Worm (Caenorhabditis elegans) whole organism, young adult: ENCODE data around the gene imb-2.
A peak's percentile ranks its signal among the peaks of the same experiment; 100 is the strongest.

Experiments
- B0261.1 ChIP-seq: sonication (generic microtip); optimal IDR thresholded peaks from 2 replicates; lab custom pipeline; 2016; ENCODE audit warnings: mild to moderate bottlenecking, missing genetic modification characterization, moderate library complexity, missing compliant biosample characterization
- D2030.7 ChIP-seq: fragments of 200-800 bp; sonication (Bioruptor generic); IDR thresholded peaks from 2 replicates; pipeline ENCODE4 v1.3.6; 2022; ENCODE audit warnings: missing genetic modification reagents, missing genetic modification characterization, missing compliant biosample characterization
- F49E8.2 ChIP-seq: sonication (generic microtip); optimal IDR thresholded peaks from 3 replicates; lab custom pipeline; 2017; ENCODE audit warnings: missing genetic modification characterization, mild to moderate bottlenecking, missing compliant biosample characterization, antibody characterized with exemption, moderate library complexity; ENCODE audit not compliant: insufficient read depth
- F52B5.7 ChIP-seq: sonication (generic microtip); optimal IDR thresholded peaks from 2 replicates; lab custom pipeline; 2016; ENCODE audit warnings: mild to moderate bottlenecking, missing genetic modification characterization, missing compliant biosample characterization
- F57A8.1 ChIP-seq: fragments of 200-800 bp; sonication (Bioruptor generic); optimal IDR thresholded peaks from 2 replicates; lab custom pipeline; 2018; ENCODE audit warnings: mild to moderate bottlenecking, missing genetic modification characterization, moderate library complexity, missing compliant biosample characterization
- K11D2.4 ChIP-seq: fragments of 200-800 bp; sonication (Bioruptor generic); IDR thresholded peaks from 2 replicates; pipeline ENCODE4 v1.3.6; 2022; ENCODE audit warnings: missing genetic modification reagents, missing genetic modification characterization, missing compliant biosample characterization
- Y53G8AR.9 ChIP-seq: fragments of 200-800 bp; sonication (Bioruptor generic); conservative IDR thresholded peaks from 2 replicates; pipeline ENCODE4 v1.3.6; 2022; ENCODE audit warnings: missing genetic modification reagents, missing genetic modification characterization, missing compliant biosample characterization
- Y56A3A.18 ChIP-seq: fragments of 200-800 bp; sonication (Bioruptor generic); IDR thresholded peaks from 2 replicates; pipeline ENCODE4 v1.3.6; 2022; ENCODE audit warnings: missing genetic modification reagents, missing genetic modification characterization, missing compliant biosample characterization
- aptf-3 ChIP-seq: fragments of 200-800 bp; sonication (Bioruptor generic); IDR thresholded peaks from 2 replicates; pipeline ENCODE4 v1.3.6; 2022; ENCODE audit warnings: missing genetic modification characterization, missing compliant biosample characterization
- attf-3 ChIP-seq: fragments of 200-800 bp; sonication (Bioruptor generic); conservative IDR thresholded peaks from 2 replicates; pipeline ENCODE4 v1.3.6; 2022; ENCODE audit warnings: missing genetic modification reagents, missing genetic modification characterization, missing compliant biosample characterization
- bed-1 ChIP-seq: fragments of 200-800 bp; sonication (Bioruptor generic); IDR thresholded peaks from 2 replicates; pipeline ENCODE4 v1.3.6; 2022; ENCODE audit warnings: missing genetic modification reagents, missing genetic modification characterization, missing compliant biosample characterization
- cebp-2 ChIP-seq: fragments of 200-800 bp; sonication (Bioruptor generic); IDR thresholded peaks from 2 replicates; pipeline ENCODE4 v1.3.6; 2022; ENCODE audit warnings: missing genetic modification characterization, missing compliant biosample characterization
- ceh-100 ChIP-seq: fragments of 200-800 bp; sonication (Bioruptor generic); IDR thresholded peaks from 2 replicates; pipeline ENCODE4 v1.3.6; 2022; ENCODE audit warnings: missing genetic modification reagents, missing genetic modification characterization, missing compliant biosample characterization
- ceh-91 ChIP-seq: fragments of 200-800 bp; sonication (Bioruptor generic); IDR thresholded peaks from 2 replicates; pipeline ENCODE4 v1.3.6; 2022; ENCODE audit warnings: missing genetic modification reagents, missing genetic modification characterization, missing compliant biosample characterization
- chd-7 ChIP-seq: sonication (generic microtip); optimal IDR thresholded peaks from 2 replicates; lab custom pipeline; 2016; ENCODE audit warnings: mild to moderate bottlenecking, missing genetic modification characterization, moderate library complexity, missing compliant biosample characterization
- die-1 ChIP-seq: sonication (generic microtip); optimal IDR thresholded peaks from 2 replicates; lab custom pipeline; 2016; ENCODE audit warnings: missing genotype, mild to moderate bottlenecking, missing genetic modification characterization, missing compliant biosample characterization
- dpff-1 ChIP-seq: sonication (generic microtip); optimal IDR thresholded peaks from 2 replicates; lab custom pipeline; 2017; ENCODE audit warnings: mild to moderate bottlenecking, missing genetic modification characterization, missing compliant biosample characterization
- dpl-1 ChIP-seq: fragments of 150-350 bp; optimal IDR thresholded peaks from 2 replicates; lab custom pipeline; 2014; ENCODE audit warnings: missing biosample characterization, missing genetic modification reagents, missing genetic modification characterization
- egl-18 ChIP-seq: fragments of 200-800 bp; sonication (Bioruptor generic); IDR thresholded peaks from 2 replicates; pipeline ENCODE4 v1.3.6; 2022; ENCODE audit warnings: missing genetic modification reagents, missing genetic modification characterization, missing compliant biosample characterization
- ets-4 ChIP-seq: fragments of 200-800 bp; sonication (Bioruptor generic); optimal IDR thresholded peaks from 2 replicates; lab custom pipeline; 2018; ENCODE audit warnings: mild to moderate bottlenecking, missing genetic modification characterization, missing compliant biosample characterization
- fkh-3 ChIP-seq: sonication (generic microtip); optimal IDR thresholded peaks from 2 replicates; lab custom pipeline; 2016; ENCODE audit warnings: mild to moderate bottlenecking, missing genetic modification characterization, missing compliant biosample characterization
- him-1 ChIP-seq: sonication (generic microtip); optimal IDR thresholded peaks from 2 replicates; lab custom pipeline; 2016; ENCODE audit warnings: missing genotype, missing genetic modification reagents, missing genetic modification characterization, missing compliant biosample characterization
- hlh-12 ChIP-seq: sonication (generic microtip); optimal IDR thresholded peaks from 2 replicates; lab custom pipeline; 2016; ENCODE audit warnings: missing genetic modification characterization, missing compliant biosample characterization
- hlh-26 ChIP-seq: fragments of 200-800 bp; sonication (Bioruptor generic); conservative IDR thresholded peaks from 2 replicates; pipeline ENCODE4 v1.3.6; 2022; ENCODE audit warnings: missing genetic modification reagents, missing genetic modification characterization, missing compliant biosample characterization
- hmg-20 ChIP-seq: fragments of 200-800 bp; sonication (Bioruptor generic); IDR thresholded peaks from 2 replicates; pipeline ENCODE4 v1.3.6; 2022; ENCODE audit warnings: missing genetic modification reagents, missing genetic modification characterization, missing compliant biosample characterization
- hsf-1 ChIP-seq: fragments of 200-800 bp; sonication (Bioruptor generic); IDR thresholded peaks from 2 replicates; pipeline ENCODE4 v1.3.6; 2022; ENCODE audit warnings: missing genetic modification reagents, missing genetic modification characterization, missing compliant biosample characterization
- lin-26 ChIP-seq: fragments of 200-800 bp; sonication (Bioruptor generic); IDR thresholded peaks from 2 replicates; pipeline ENCODE4 v1.3.6; 2022; ENCODE audit warnings: missing genetic modification reagents, missing genetic modification characterization, missing compliant biosample characterization
- lin-35 ChIP-seq, 3 experiments: fragments of 150-350 bp in 2 of 3; sonication (generic microtip) in 1 of 3; optimal IDR thresholded peaks; 2 replicates each; lab custom pipeline; 2014 to 2018; ENCODE audit warnings: missing biosample characterization in 3 of 3, missing genetic modification characterization in 3 of 3, missing genetic modification reagents in 3 of 3
- lir-1 ChIP-seq: fragments of 200-800 bp; sonication (Bioruptor generic); conservative IDR thresholded peaks from 2 replicates; pipeline ENCODE4 v1.3.6; 2022; ENCODE audit warnings: missing genetic modification reagents, missing genetic modification characterization, missing compliant biosample characterization
- madf-8 ChIP-seq: fragments of 200-800 bp; sonication (Bioruptor generic); conservative IDR thresholded peaks from 2 replicates; pipeline ENCODE4 v1.3.6; 2022; ENCODE audit warnings: missing genetic modification reagents, missing genetic modification characterization, missing compliant biosample characterization
- mes-4 ChIP-seq: sonication (generic microtip); optimal IDR thresholded peaks from 2 replicates; lab custom pipeline; 2016; ENCODE audit warnings: missing genotype, missing genetic modification characterization, missing compliant biosample characterization
- nfya-2 ChIP-seq: fragments of 200-800 bp; sonication (Bioruptor generic); IDR thresholded peaks from 2 replicates; pipeline ENCODE4 v1.3.6; 2022; ENCODE audit warnings: missing genetic modification reagents, missing genetic modification characterization, missing compliant biosample characterization
- nfyb-1 ChIP-seq: fragments of 200-800 bp; sonication (Bioruptor generic); IDR thresholded peaks from 2 replicates; pipeline ENCODE4 v1.3.6; 2022; ENCODE audit warnings: missing genetic modification reagents, missing genetic modification characterization, missing compliant biosample characterization
- pha-4 ChIP-seq: fragments of 150-350 bp; sonication (generic microtip); optimal IDR thresholded peaks from 2 replicates; lab custom pipeline; 2014; ENCODE audit warnings: missing biosample characterization, missing genetic modification reagents, missing genetic modification characterization
- rcor-1 ChIP-seq: fragments of 200-800 bp; sonication (Bioruptor generic); IDR thresholded peaks from 2 replicates; pipeline ENCODE4 v1.3.6; 2022; ENCODE audit warnings: missing genetic modification reagents, missing genetic modification characterization, missing compliant biosample characterization
- rec-8 ChIP-seq, 2 experiments: sonication (generic microtip); optimal IDR thresholded peaks; 2 replicates each; lab custom pipeline; 2016; ENCODE audit warnings: mild to moderate bottlenecking in 2 of 2, missing genetic modification characterization in 2 of 2, missing genetic modification reagents in 2 of 2, missing genotype in 2 of 2, missing biosample characterization in 1 of 2, missing compliant biosample characterization in 1 of 2, moderate library complexity in 1 of 2
- rpc-1 ChIP-seq, 2 experiments: fragments of 150-350 bp in 1 of 2; sonication (generic microtip) in 1 of 2; optimal IDR thresholded peaks; 2 replicates each; lab custom pipeline; 2014 to 2018; ENCODE audit warnings: missing biosample characterization in 1 of 2, missing genetic modification characterization in 1 of 2, missing genetic modification reagents in 1 of 2, missing genotype in 1 of 2
- sdz-38 ChIP-seq: sonication (generic microtip); optimal IDR thresholded peaks from 2 replicates; lab custom pipeline; 2016; ENCODE audit warnings: missing genotype, missing genetic modification characterization, missing compliant biosample characterization
- snpc-3.4 ChIP-seq: sonication (generic microtip); optimal IDR thresholded peaks from 2 replicates; lab custom pipeline; 2017; ENCODE audit warnings: missing genetic modification characterization, mild to moderate bottlenecking, missing compliant biosample characterization, antibody characterized with exemption, moderate library complexity, missing genotype, missing genetic modification reagents
- snpc-4 ChIP-seq, 5 experiments: fragments of 150-350 bp in 1 of 5; sonication (generic microtip) in 4 of 5; optimal IDR thresholded peaks; 2 replicates each; lab custom pipeline; 2014 to 2018; ENCODE audit warnings: missing genetic modification characterization in 5 of 5, missing biosample characterization in 3 of 5, antibody characterized with exemption in 2 of 5, mild to moderate bottlenecking in 2 of 5, missing compliant biosample characterization in 2 of 5, missing genotype in 2 of 5, moderate library complexity in 2 of 5, missing genetic modification reagents in 1 of 5
- sptf-2 ChIP-seq: fragments of 200-800 bp; sonication (Bioruptor generic); optimal IDR thresholded peaks from 2 replicates; lab custom pipeline; 2018; ENCODE audit warnings: mild to moderate bottlenecking, missing genetic modification characterization, missing compliant biosample characterization
- tbp1 ChIP-seq: fragments of 200-800 bp; sonication (Bioruptor generic); optimal IDR thresholded peaks from 2 replicates; lab custom pipeline; 2018; ENCODE audit warnings: mild to moderate bottlenecking, missing genetic modification characterization, missing compliant biosample characterization
- tbx-9 ChIP-seq: sonication (generic microtip); optimal IDR thresholded peaks from 2 replicates; lab custom pipeline; 2016; ENCODE audit warnings: borderline replicate concordance, missing genetic modification characterization, inconsistent platforms, missing compliant biosample characterization
- xnd-1 ChIP-seq: sonication (generic microtip); optimal IDR thresholded peaks from 2 replicates; lab custom pipeline; 2016; ENCODE audit warnings: missing genotype, missing genetic modification reagents, missing genetic modification characterization, missing compliant biosample characterization
- ztf-25 ChIP-seq: fragments of 200-800 bp; sonication (Bioruptor generic); IDR thresholded peaks from 2 replicates; pipeline ENCODE4 v1.3.6; 2022; ENCODE audit warnings: missing genetic modification reagents, missing genetic modification characterization, missing compliant biosample characterization
- ztf-26 ChIP-seq: sonication (generic microtip); optimal IDR thresholded peaks from 2 replicates; lab custom pipeline; 2017; ENCODE audit warnings: missing genetic modification characterization, missing compliant biosample characterization

The imb-2 gene

ce11 chrII:14407332-14408270 is 42.1 kb downstream of the imb-2 start (continued):
- TF ChIP-seq nfya-2 (GFP tag; lab: Robert Waterston, UW) (no peak), tbx-9 (tag; lab: Kevin White, UChicago) (no peak), snpc-4 (GFP tag; optimal IDR thresholded peaks at IDR 0.05; lab: Kevin White, UChicago) (no peak), snpc-4 (tag; optimal IDR thresholded peaks at IDR 0.05; lab: Kevin White, UChicago) (no peak), D2030.7 (GFP tag; lab: Robert Waterston, UW) (no peak), Y56A3A.18 (GFP tag; lab: Robert Waterston, UW) (no peak), dpff-1 (no peak), F57A8.1 (no peak), ztf-26 (tag; lab: Kevin White, UChicago) (peak; percentile 68), egl-18 (GFP tag; lab: Robert Waterston, UW) (no peak), K11D2.4 (GFP tag; lab: Robert Waterston, UW) (no peak), hsf-1 (GFP tag; lab: Robert Waterston, UW) (no peak), snpc-3.4 (no peak), pha-4 (tag; lab: Kevin White, UChicago) (no peak), hmg-20 (GFP tag; lab: Robert Waterston, UW) (no peak), dpl-1 (GFP tag; lab: Kevin White, UChicago) (no peak), F52B5.7 (tag; lab: Kevin White, UChicago) (no peak), Y53G8AR.9 (GFP tag; lab: Robert Waterston, UW) (no peak), B0261.1 (tag; lab: Kevin White, UChicago) (no peak), rpc-1 (optimal IDR thresholded peaks at IDR 0.05; lab: Kevin White, UChicago) (no peak), rpc-1 (tag; optimal IDR thresholded peaks at IDR 0.05; lab: Kevin White, UChicago) (no peak), sdz-38 (tag; lab: Kevin White, UChicago) (no peak), cebp-2 (GFP tag; lab: Robert Waterston, UW) (no peak), rcor-1 (GFP tag; lab: Robert Waterston, UW) (no peak), him-1 (peak; percentile 3), attf-3 (GFP tag; lab: Robert Waterston, UW) (no peak), hlh-26 (GFP tag; lab: Robert Waterston, UW) (no peak), F49E8.2 (no peak), ceh-100 (GFP tag; lab: Robert Waterston, UW) (no peak), madf-8 (GFP tag; lab: Robert Waterston, UW) (peak; percentile 42), lin-35 (GFP tag; optimal IDR thresholded peaks at IDR 0.05; lab: Kevin White, UChicago) (no peak), aptf-3 (no peak), fkh-3 (tag; lab: Kevin White, UChicago) (no peak), xnd-1 (tag; lab: Kevin White, UChicago) (no peak), chd-7 (tag; lab: Kevin White, UChicago) (no peak), rec-8 (tag; optimal IDR thresholded peaks at IDR 0.05; lab: Kevin White, UChicago) (no peak), ztf-25 (GFP tag; lab: Robert Waterston, UW) (no peak), nfyb-1 (GFP tag; lab: Robert Waterston, UW) (no peak), die-1 (tag; lab: Kevin White, UChicago) (no peak), sptf-2 (no peak), mes-4 (tag; lab: Kevin White, UChicago) (no peak), ceh-91 (GFP tag; lab: Robert Waterston, UW) (no peak), lin-26 (GFP tag; lab: Robert Waterston, UW) (no peak), hlh-12 (tag; lab: Kevin White, UChicago) (no peak), lir-1 (GFP tag; lab: Robert Waterston, UW) (no peak), bed-1 (GFP tag; lab: Robert Waterston, UW) (no peak), tbp1 (GFP tag; lab: Kevin White, UChicago) (peak; percentile 1), ets-4 (GFP tag; lab: Kevin White, UChicago) (no peak)
